Worm (Caenorhabditis elegans) whole organism, L4/young adult: Measurements from ENCODE around the gene nlp-2.

Source experiments
- W03F9.2 ChIP-seq: fragments of 150-350 bp; optimal IDR thresholded peaks from 2 replicates; lab custom pipeline; 2014; ENCODE audit warnings: missing biosample characterization, missing genetic modification characterization
- dao-5 ChIP-seq: sonication (generic microtip); optimal IDR thresholded peaks from 2 replicates; lab custom pipeline; 2016; ENCODE audit warnings: missing genotype, missing genetic modification characterization, moderate library complexity, missing compliant biosample characterization
- him-1 ChIP-seq: sonication (generic microtip); optimal IDR thresholded peaks from 2 replicates; lab custom pipeline; 2016; ENCODE audit warnings: missing genotype, missing genetic modification reagents, missing genetic modification characterization, missing compliant biosample characterization

DNA sequence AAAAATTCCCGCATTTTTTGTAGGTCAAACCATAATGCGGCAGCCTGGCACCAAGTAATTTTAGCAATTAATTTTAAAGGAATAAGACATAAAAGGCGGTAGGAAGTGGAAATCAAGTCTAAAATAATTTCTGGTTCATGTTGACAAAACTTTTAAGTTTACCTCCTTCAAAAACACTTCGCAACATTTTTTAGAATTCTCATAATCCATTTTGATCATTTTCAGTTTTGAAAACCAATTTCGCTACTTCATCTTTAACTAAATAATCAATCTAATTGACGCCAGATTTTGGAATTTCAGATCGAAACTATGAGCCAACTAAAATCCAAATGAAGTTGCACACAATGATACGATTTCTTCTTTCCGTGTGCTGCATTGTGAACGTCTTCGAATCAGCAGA is 15.2 kb upstream of the nlp-2 start, which contains the start of gene lgc-40:
- TF ChIP-seq dao-5 (tag; lab: Kevin White, UChicago) (no peak), him-1 (tag; lab: Kevin White, UChicago) (no peak), W03F9.2 (tag; lab: Kevin White, UChicago) (no peak)
